Fruit fly (Drosophila melanogaster) whole organism: ENCODE measurements around the gene CG18281.

Experiments
- CG8478 ChIP-seq: fragments of >200 bp; optimal IDR thresholded peaks from 2 replicates; lab custom pipeline; 2018; ENCODE audit warnings: inconsistent platforms
- Dll ChIP-seq: fragments of >200 bp; optimal IDR thresholded peaks from 2 replicates; lab custom pipeline; 2017
- usp ChIP-seq: fragments of >200 bp; optimal IDR thresholded peaks from 2 replicates; lab custom pipeline; 2017; ENCODE audit warnings: missing biosample characterization, missing genetic modification characterization, mixed read lengths

DNA sequence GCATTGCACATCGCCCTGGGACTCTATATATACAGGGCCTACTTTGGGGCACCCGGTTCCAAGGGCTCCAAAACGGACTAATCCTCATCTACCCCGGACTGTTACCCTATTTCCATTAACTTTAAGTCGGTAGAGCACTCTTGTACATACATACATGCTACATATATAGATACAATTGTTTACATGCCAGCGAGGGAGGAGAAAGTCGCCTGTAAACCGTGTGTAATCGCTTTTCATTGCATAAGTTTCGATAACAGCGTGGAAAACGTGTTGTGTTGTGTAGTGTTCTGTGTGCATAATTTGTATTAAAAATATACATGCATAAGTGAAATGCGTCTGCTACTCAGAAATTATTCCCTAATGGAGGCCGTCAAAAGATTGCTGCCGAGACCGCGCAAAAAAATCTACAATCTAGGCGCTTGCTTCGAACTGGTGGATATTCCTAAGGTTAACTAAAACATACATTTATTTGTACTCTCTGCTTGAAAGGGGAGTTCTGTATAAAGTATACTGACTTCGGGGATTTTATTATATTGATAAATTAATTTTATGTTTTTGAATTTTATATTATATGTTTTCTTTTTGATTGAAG lies 25.3 kb upstream of the CG18281 start, which contains the start of gene isoQC:
- no peak for TF ChIP-seq Dll (lab: Kevin White, UChicago)
- TF ChIP-seq CG8478 (lab: Kevin White, UChicago) = no peak
- no peak for TF ChIP-seq usp
